Fruit fly (Drosophila melanogaster) Kc167 (cell line): ENCODE measurements around the gene Dus1.

ENCODE experiments used
- Myc ChIP-seq: fragments of >200 bp; optimal IDR thresholded peaks from 2 replicates; lab custom pipeline; 2017; ENCODE audit warnings: missing external identifiers
- Sin3A ChIP-seq: fragments of >200 bp; optimal IDR thresholded peaks from 2 replicates; lab custom pipeline; 2018; ENCODE audit warnings: missing external identifiers
- h ChIP-seq: fragments of >200 bp; optimal IDR thresholded peaks from 3 replicates; lab custom pipeline; 2018; ENCODE audit warnings: missing external identifiers
- insv ChIP-seq: fragments of >200 bp; optimal IDR thresholded peaks from 3 replicates; lab custom pipeline; 2018; ENCODE audit warnings: missing external identifiers
- psq ChIP-seq: fragments of >200 bp; optimal IDR thresholded peaks from 2 replicates; lab custom pipeline; 2017; ENCODE audit warnings: missing external identifiers
- ttk ChIP-seq: sonication (Bioruptor generic); optimal IDR thresholded peaks from 2 replicates; lab custom pipeline; 2017; ENCODE audit warnings: missing external identifiers

DNA sequence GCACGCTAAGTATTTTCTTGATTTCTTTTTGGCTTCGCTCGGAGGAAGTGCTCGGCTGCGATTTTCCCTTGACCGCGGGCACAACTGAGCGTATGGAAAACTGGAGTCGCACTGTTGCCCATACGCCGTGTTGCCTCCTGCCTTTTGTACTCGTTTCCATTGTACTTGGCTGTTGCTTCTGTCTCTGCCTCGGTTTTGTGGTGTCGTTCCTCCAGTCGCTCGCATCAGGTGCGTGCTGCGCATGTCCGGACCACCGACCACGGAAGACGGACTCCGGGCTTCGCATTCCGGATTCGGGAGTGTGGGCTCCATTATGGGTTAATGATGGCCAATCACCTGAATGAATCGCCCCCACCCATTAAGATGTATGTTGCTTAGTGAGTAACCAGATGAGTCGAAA lies 20.1 kb upstream of the Dus1 start, which contains the start of gene CG3625:
- TF ChIP-seq Myc (no peak), psq (no peak), h (lab: Kevin White, UChicago) (no peak), Sin3A (lab: Kevin White, UChicago) (no peak), insv (lab: Kevin White, UChicago) (no peak), ttk (lab: Kevin White, UChicago) (no peak)
